Fruit fly (Drosophila melanogaster) whole organism, prepupa: ENCODE measurements around the gene gdl-ORF39.

Source experiments
- cyc ChIP-seq: fragments of 200-800 bp; sonication (Bioruptor generic); optimal IDR thresholded peaks from 3 replicates; lab custom pipeline; 2016; ENCODE audit warnings: missing biosample characterization, missing genetic modification characterization
- salr ChIP-seq, 2 experiments: fragments of 200-800 bp; sonication (Bioruptor generic); optimal IDR thresholded peaks; 3 replicates each; lab custom pipeline; 2016 to 2018; ENCODE audit warnings: missing biosample characterization in 2 of 2, missing genetic modification characterization in 2 of 2, mild to moderate bottlenecking in 1 of 2
- spab ChIP-seq: fragments of 200-800 bp; sonication (Bioruptor generic); optimal IDR thresholded peaks from 2 replicates; lab custom pipeline; 2017; ENCODE audit warnings: missing biosample characterization, mild to moderate bottlenecking, missing genetic modification characterization, missing genetic modification reagents

- no peak for TF ChIP-seq cyc (GFP tag; lab: Kevin White, UChicago)
- TF ChIP-seq salr (GFP tag; optimal IDR thresholded peaks at IDR 0.05; lab: Kevin White, UChicago) = no peak
- no peak for TF ChIP-seq spab (GFP tag; lab: Kevin White, UChicago)
These were observed 2.5 kb downstream of the gdl-ORF39 start for dm6 chr3L:15511688-15512250.
